Worm (Caenorhabditis elegans): ENCODE results near the gene T24C4.10.

- TF ChIP-seq ama-1 (optimal IDR thresholded peaks at IDR 0.05) (no peak), lsy-2 (tag; optimal IDR thresholded peaks at IDR 0.05) (no peak), C34F6.9 (tag; optimal IDR thresholded peaks at IDR 0.05) (no peak), nhr-11 (tag; optimal IDR thresholded peaks at IDR 0.05) (no peak), blmp-1 (tag; optimal IDR thresholded peaks at IDR 0.05; ENCODE audit: insufficient read depth) (no peak), unc-62 (GFP tag; optimal IDR thresholded peaks at IDR 0.05) (no peak), lin-13 (GFP tag; optimal IDR thresholded peaks at IDR 0.05) (no peak), lin-39 (tag; optimal IDR thresholded peaks at IDR 0.05) (no peak), ztf-4 (tag; optimal IDR thresholded peaks at IDR 0.05) (no peak), sma-9 (GFP tag; optimal IDR thresholded peaks at IDR 0.05) (no peak), sma-9 (tag; optimal IDR thresholded peaks at IDR 0.05) (no peak)
Measured at ce11 chrIII:881460-881859, 9.6 kb downstream of the T24C4.10 start.

Measured in whole organism, L2 larva.